Fruit fly (Drosophila melanogaster): ENCODE results near the gene Grl62b.

dm6 chr3L:2026691-2027090 is 3.5 kb upstream of the Grl62b start, which contains the start of gene Grl62c:
- TF ChIP-seq H2.0 (GFP tag; IDR thresholded peaks at IDR 0.05) = no peak
- no peak for TF ChIP-seq Dll (GFP tag; IDR thresholded peaks at IDR 0.05; ENCODE audit: partially characterized antibody)
- TF ChIP-seq Stat92E (GFP tag; optimal IDR thresholded peaks at IDR 0.05) = no peak
- TF ChIP-seq CG12219 (GFP tag; optimal IDR thresholded peaks at IDR 0.05) = no peak
- TF ChIP-seq ro (GFP tag; IDR thresholded peaks at IDR 0.05) = no peak
- no peak for TF ChIP-seq toy (GFP tag; IDR thresholded peaks at IDR 0.05)
- no peak for TF ChIP-seq Deaf1 (tag; optimal IDR thresholded peaks at IDR 0.05)
- no peak for TF ChIP-seq ATbp (GFP tag; optimal IDR thresholded peaks at IDR 0.05)
- no peak for TF ChIP-seq CG10543 (GFP tag; optimal IDR thresholded peaks at IDR 0.05)
- TF ChIP-seq vfl (GFP tag; optimal IDR thresholded peaks at IDR 0.05) = no peak

Measured in whole organism, embryonic.